Worm (Caenorhabditis elegans) whole organism, L3 larva: ENCODE data around the gene Y51B9A.8.

Experiments
- ama-1 ChIP-seq: fragments of 150-350 bp; optimal IDR thresholded peaks from 2 replicates; lab custom pipeline; 2018
- lin-39 ChIP-seq: fragments of 150-350 bp; optimal IDR thresholded peaks from 2 replicates; lab custom pipeline; 2018; ENCODE audit warnings: missing biosample characterization, missing genetic modification reagents, missing genetic modification characterization
- nhr-23 ChIP-seq: fragments of 150-350 bp; optimal IDR thresholded peaks from 2 replicates; lab custom pipeline; 2014; ENCODE audit warnings: missing biosample characterization, missing genetic modification reagents, missing genetic modification characterization
- nhr-25 ChIP-seq: sonication (generic microtip); optimal IDR thresholded peaks from 2 replicates; lab custom pipeline; 2017; ENCODE audit warnings: missing biosample characterization, missing genetic modification characterization
- snpc-4 ChIP-seq: fragments of 150-350 bp; optimal IDR thresholded peaks from 2 replicates; lab custom pipeline; 2014; ENCODE audit warnings: missing biosample characterization, missing genetic modification characterization
- ztf-4 ChIP-seq: fragments of 150-350 bp; optimal IDR thresholded peaks from 2 replicates; lab custom pipeline; 2014; ENCODE audit warnings: missing biosample characterization, missing genetic modification characterization

ce11 chrII:9438853-9439252 lies 40.2 kb downstream of the Y51B9A.8 start:
- no peak for TF ChIP-seq ztf-4 (tag; lab: Kevin White, UChicago)
- TF ChIP-seq nhr-23 (tag; lab: Kevin White, UChicago) = no peak
- no peak for TF ChIP-seq nhr-25 (tag; lab: Kevin White, UChicago)
- TF ChIP-seq lin-39 (tag; lab: Kevin White, UChicago) = no peak
- TF ChIP-seq ama-1 = no peak
- no peak for TF ChIP-seq snpc-4 (tag; lab: Kevin White, UChicago)
